Worm (Caenorhabditis elegans): ENCODE data around the gene B0250.5.

DNA sequence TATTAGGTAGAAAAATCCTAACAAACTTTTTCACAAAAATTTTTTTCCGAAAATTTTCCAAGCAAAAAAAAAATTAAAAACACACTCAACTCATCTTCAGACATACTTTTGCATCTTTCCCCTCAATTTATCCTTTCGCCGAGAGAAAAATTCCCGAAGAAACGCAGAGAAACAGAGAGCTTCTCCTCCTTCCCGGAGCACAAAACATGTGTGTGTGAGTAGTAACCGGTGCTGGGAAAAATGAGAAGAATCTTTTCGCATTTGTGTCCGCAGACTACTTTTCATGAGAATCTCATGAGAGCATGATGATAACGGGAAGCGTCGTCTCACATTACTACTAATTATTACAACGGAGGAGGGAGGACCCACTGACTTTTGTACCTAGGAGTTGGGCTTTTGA, 7.2 kb upstream of the B0250.5 start:
- TF ChIP-seq lsy-2 (tag; optimal IDR thresholded peaks at IDR 0.05) (no peak), unc-39 (tag; optimal IDR thresholded peaks at IDR 0.05) (no peak), lin-32 (GFP tag; optimal IDR thresholded peaks at IDR 0.05) (no peak), unc-62 (GFP tag; optimal IDR thresholded peaks at IDR 0.05) (no peak), pha-4 (tag; optimal IDR thresholded peaks at IDR 0.05) (no peak), mep-1 (tag; optimal IDR thresholded peaks at IDR 0.05) (no peak), mab-5 (tag; optimal IDR thresholded peaks at IDR 0.05) (no peak), nhr-28 (tag; optimal IDR thresholded peaks at IDR 0.05) (no peak), drap-1 (GFP tag; optimal IDR thresholded peaks at IDR 0.05) (no peak), ces-1 (GFP tag; optimal IDR thresholded peaks at IDR 0.05) (peak; percentile 34), snpc-4 (tag; optimal IDR thresholded peaks at IDR 0.05) (no peak), elt-3 (tag; optimal IDR thresholded peaks at IDR 0.05) (no peak), nhr-2 (tag; optimal IDR thresholded peaks at IDR 0.05) (no peak), nhr-12 (tag; optimal IDR thresholded peaks at IDR 0.05) (no peak)
